Fruit fly (Drosophila melanogaster) whole organism, wandering third instar larva: ENCODE measurements around the gene CG6785.

Source experiments
- Dif ChIP-seq: fragments of 200-275, 200-300 bp; sonication (Bioruptor generic); optimal IDR thresholded peaks from 2 replicates; lab custom pipeline; 2018; ENCODE audit warnings: missing biosample characterization, missing genetic modification characterization; ENCODE audit not compliant: partially characterized antibody
- Hr78 ChIP-seq: fragments of >200 bp; optimal IDR thresholded peaks from 2 replicates; lab custom pipeline; 2017; ENCODE audit warnings: missing biosample characterization, missing genetic modification characterization
- Jra ChIP-seq: sonication (Bioruptor generic); optimal IDR thresholded peaks from 2 replicates; lab custom pipeline; 2016; ENCODE audit warnings: missing biosample characterization, missing genetic modification characterization
- Mio ChIP-seq: sonication (Bioruptor generic); optimal IDR thresholded peaks from 2 replicates; lab custom pipeline; 2016; ENCODE audit warnings: missing biosample characterization, missing genetic modification characterization
- Myc ChIP-seq: fragments of >200 bp; optimal IDR thresholded peaks from 2 replicates; lab custom pipeline; 2017
- br ChIP-seq: fragments of 200-800 bp; sonication (Bioruptor generic); optimal IDR thresholded peaks from 2 replicates; lab custom pipeline; 2016; ENCODE audit warnings: missing biosample characterization, missing genetic modification characterization
- foxo ChIP-seq, 2 experiments: fragments of 200-800 bp; sonication (Bioruptor generic); optimal IDR thresholded peaks; 2 replicates in 1 of 2; 3 replicates in 1 of 2; lab custom pipeline; 2016 to 2017; ENCODE audit warnings: missing biosample characterization in 2 of 2, missing genetic modification characterization in 2 of 2
- h ChIP-seq: fragments of 200-800 bp; sonication (Bioruptor generic); optimal IDR thresholded peaks from 3 replicates; lab custom pipeline; 2016; ENCODE audit warnings: missing biosample characterization, mild to moderate bottlenecking, missing genetic modification characterization
- jim ChIP-seq: fragments of 175-275, 200-325 bp; sonication (Bioruptor generic); optimal IDR thresholded peaks from 2 replicates; lab custom pipeline; 2016; ENCODE audit warnings: missing biosample characterization, mild to moderate bottlenecking, missing genetic modification characterization
- pan ChIP-seq: fragments of >200 bp; optimal IDR thresholded peaks from 2 replicates; lab custom pipeline; 2017
- tai ChIP-seq: sonication (Bioruptor generic); optimal IDR thresholded peaks from 2 replicates; lab custom pipeline; 2016; ENCODE audit warnings: missing biosample characterization, missing genetic modification characterization

DNA sequence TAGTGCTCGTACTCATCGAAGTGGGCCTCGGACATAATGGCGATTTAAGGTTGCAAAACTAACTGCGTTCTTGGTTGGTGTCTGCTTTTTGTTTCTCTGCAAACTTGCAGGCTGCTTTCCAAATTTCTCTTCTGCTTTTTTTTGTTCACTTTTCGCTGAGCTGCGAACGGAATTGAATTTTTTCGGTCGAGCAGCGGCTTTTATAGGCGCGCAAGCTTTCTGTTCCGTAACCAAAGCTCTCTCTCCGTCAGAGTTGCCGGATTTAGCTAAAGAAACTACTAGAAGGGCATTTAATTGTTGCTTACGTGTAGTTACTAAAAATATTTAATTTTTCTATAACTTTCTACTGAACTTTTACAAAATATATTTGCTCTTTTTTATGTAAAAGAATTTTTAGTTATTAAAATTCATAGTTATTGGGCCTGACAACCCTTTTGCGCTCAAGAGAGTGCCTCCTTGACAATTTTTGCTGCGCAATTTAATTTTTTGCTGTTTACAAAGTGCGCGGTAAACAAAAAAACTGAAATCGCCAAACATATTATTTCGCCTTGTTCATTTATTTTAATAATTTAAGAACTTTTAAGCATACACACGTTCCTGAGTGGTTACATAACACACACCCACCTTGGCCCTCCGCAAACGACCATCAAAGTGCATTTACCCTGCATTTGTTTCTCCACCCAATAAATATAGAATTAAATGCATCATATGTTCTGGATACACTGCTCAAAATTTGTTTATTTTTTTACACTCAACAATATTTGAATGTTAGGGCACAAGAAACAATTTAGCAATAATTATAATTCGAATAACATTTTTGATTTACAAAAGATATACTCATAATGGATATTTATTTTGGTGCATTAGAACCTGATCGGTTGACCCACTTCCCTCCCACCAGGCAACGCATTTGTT is 1.2 kb upstream of the CG6785 start, which contains the start of gene CG6770:
- TF ChIP-seq Jra (GFP tag; lab: Kevin White, UChicago) (peak; percentile 66), Hr78 (GFP tag; lab: Kevin White, UChicago) (no peak), Dif (no peak), h (GFP tag; lab: Kevin White, UChicago) (peak; percentile 91), jim (GFP tag; lab: Kevin White, UChicago) (peak; percentile 76), Mio (GFP tag; lab: Kevin White, UChicago) (peak; percentile 31), Myc (lab: Kevin White, UChicago) (no peak), br (peak; percentile 87), pan (lab: Kevin White, UChicago) (no peak), foxo (GFP tag; optimal IDR thresholded peaks at IDR 0.05; lab: Kevin White, UChicago) (peak; percentile 73 to 89), tai (GFP tag; lab: Kevin White, UChicago) (peak; percentile 76)
